Worm (Caenorhabditis elegans) whole organism, midembryonic: ENCODE measurements around the gene F59E12.3.
"Not testable (repeated sequence)": the region's sequence is repeated elsewhere in the genome, so short reads cannot be mapped to it uniquely, and the experiment has no call there.

Experiments
- T22C8.4 ChIP-seq: fragments of 200-800 bp; sonication (Bioruptor generic); IDR thresholded peaks from 2 replicates; pipeline ENCODE4 v1.3.6; 2022; ENCODE audit warnings: missing genetic modification characterization, missing compliant biosample characterization
- cog-1 ChIP-seq: sonication (generic microtip); optimal IDR thresholded peaks from 2 replicates; lab custom pipeline; 2016; ENCODE audit warnings: missing genetic modification characterization, missing compliant biosample characterization
- flt-1 ChIP-seq: fragments of 200-800 bp; sonication (Bioruptor generic); IDR thresholded peaks from 2 replicates; pipeline ENCODE4 v1.3.6; 2022; ENCODE audit warnings: missing genetic modification characterization, missing compliant biosample characterization
- med-1 ChIP-seq: sonication (generic microtip); optimal IDR thresholded peaks from 2 replicates; lab custom pipeline; 2017; ENCODE audit warnings: missing genetic modification characterization, mild to moderate bottlenecking, missing compliant biosample characterization, antibody characterized with exemption, missing genetic modification reagents; ENCODE audit not compliant: insufficient read depth
- tab-1 ChIP-seq: fragments of 200-800 bp; sonication (Bioruptor generic); IDR thresholded peaks from 2 replicates; pipeline ENCODE4 v1.3.6; 2022; ENCODE audit warnings: missing genetic modification characterization, missing compliant biosample characterization

- not testable (repeated sequence) for TF ChIP-seq med-1 (GFP tag; lab: Kevin White, UChicago); flt-1 (GFP tag; lab: Robert Waterston, UW); tab-1 (GFP tag; lab: Robert Waterston, UW); T22C8.4; cog-1 (tag; lab: Kevin White, UChicago)
These were observed 7.2 kb upstream of the F59E12.3 start, which contains the start of the genes F59E12.6 and npl-4.1 for ce11 chrII:5630851-5631401.
